Worm (Caenorhabditis elegans) whole organism, early embryonic: ENCODE results near the gene F13B12.4.

ENCODE experiments used
- F13C5.2 ChIP-seq: sonication (generic microtip); optimal IDR thresholded peaks from 2 replicates; lab custom pipeline; 2017; ENCODE audit warnings: mild to moderate bottlenecking, missing genetic modification characterization, inconsistent platforms, missing compliant biosample characterization
- aly-1 ChIP-seq: sonication (generic microtip); optimal IDR thresholded peaks from 2 replicates; lab custom pipeline; 2016; ENCODE audit warnings: missing genetic modification characterization, missing compliant biosample characterization
- ama-1 ChIP-seq: fragments of 150-350 bp; optimal IDR thresholded peaks from 2 replicates; lab custom pipeline; 2014
- ceh-13 ChIP-seq: fragments of 200-800 bp; sonication (Bioruptor generic); optimal IDR thresholded peaks from 2 replicates; lab custom pipeline; 2018; ENCODE audit warnings: mild to moderate bottlenecking, missing genetic modification characterization, missing compliant biosample characterization
- ets-7 ChIP-seq: sonication (generic microtip); optimal IDR thresholded peaks from 2 replicates; lab custom pipeline; 2016; ENCODE audit warnings: missing genotype, missing genetic modification characterization, missing compliant biosample characterization
- flt-1 ChIP-seq: fragments of 200-800 bp; sonication (Bioruptor generic); IDR thresholded peaks from 2 replicates; pipeline ENCODE4 v1.3.6; 2022; ENCODE audit warnings: missing genetic modification characterization, missing compliant biosample characterization
- hmbx-1 ChIP-seq: sonication (generic microtip); optimal IDR thresholded peaks from 2 replicates; lab custom pipeline; 2016; ENCODE audit warnings: mild to moderate bottlenecking, missing genetic modification characterization, missing compliant biosample characterization
- hmg-4 ChIP-seq: fragments of 200-800 bp; sonication (Bioruptor generic); optimal IDR thresholded peaks from 2 replicates; lab custom pipeline; 2018; ENCODE audit warnings: mild to moderate bottlenecking, missing genetic modification characterization, missing compliant biosample characterization
- scrt-1 ChIP-seq: fragments of 200-800 bp; sonication (Bioruptor generic); IDR thresholded peaks from 2 replicates; pipeline ENCODE4 v1.3.6; 2022; ENCODE audit warnings: missing genetic modification characterization, missing compliant biosample characterization
- sea-1 ChIP-seq: fragments of 200-800 bp; sonication (Bioruptor generic); conservative IDR thresholded peaks from 2 replicates; pipeline ENCODE4 v1.3.6; 2022; ENCODE audit warnings: missing genetic modification characterization, missing compliant biosample characterization
- tra-4 ChIP-seq: sonication (generic microtip); optimal IDR thresholded peaks from 2 replicates; lab custom pipeline; 2017; ENCODE audit warnings: missing genetic modification characterization, missing compliant biosample characterization

- TF ChIP-seq ama-1 (lab: Kevin White, UChicago) (no peak), F13C5.2 (no peak), ets-7 (no peak), ceh-13 (no peak), sea-1 (GFP tag; lab: Robert Waterston, UW) (no peak), hmg-4 (GFP tag; lab: Kevin White, UChicago) (no peak), scrt-1 (GFP tag; lab: Robert Waterston, UW) (no peak), hmbx-1 (tag; lab: Kevin White, UChicago) (no peak), flt-1 (GFP tag; lab: Robert Waterston, UW) (no peak), aly-1 (tag; lab: Kevin White, UChicago) (no peak), tra-4 (tag; lab: Kevin White, UChicago) (no peak)
Observed at ce11 chrIV:10443510-10443909, 6.2 kb downstream of the F13B12.4 start, which contains the start of gene F13B12.7.
